Worm (Caenorhabditis elegans) whole organism, L4 larva: Measurements from ENCODE around the gene exc-15.

Source experiments
- ama-1 ChIP-seq: fragments of 150-350 bp; optimal IDR thresholded peaks from 2 replicates; lab custom pipeline; 2014; ENCODE audit warnings: inconsistent platforms, mixed read lengths
- attf-4 ChIP-seq: sonication (generic microtip); optimal IDR thresholded peaks from 3 replicates; lab custom pipeline; 2017; ENCODE audit warnings: missing biosample characterization, missing genetic modification characterization
- lir-3 ChIP-seq: sonication (generic microtip); optimal IDR thresholded peaks from 2 replicates; lab custom pipeline; 2016; ENCODE audit warnings: mild to moderate bottlenecking, missing genetic modification characterization, missing compliant biosample characterization
- mdl-1 ChIP-seq, 2 experiments: fragments of 150-350 bp in 1 of 2; sonication (generic microtip) in 1 of 2; optimal IDR thresholded peaks; 2 replicates each; lab custom pipeline; 2014 to 2017; ENCODE audit warnings: missing biosample characterization in 2 of 2, missing genetic modification characterization in 2 of 2
- mep-1 ChIP-seq: fragments of 150-350 bp; sonication (generic microtip); optimal IDR thresholded peaks from 3 replicates; lab custom pipeline; 2014; ENCODE audit warnings: missing biosample characterization, missing genetic modification characterization
- nhr-77 ChIP-seq: fragments of 150-350 bp; optimal IDR thresholded peaks from 2 replicates; lab custom pipeline; 2014; ENCODE audit warnings: missing biosample characterization, missing genetic modification characterization
- snpc-1.2 ChIP-seq: fragments of 200-800 bp; sonication (Bioruptor generic); IDR thresholded peaks from 2 replicates; pipeline ENCODE4 v1.3.6; 2022; ENCODE audit warnings: missing genetic modification reagents, missing genetic modification characterization, missing compliant biosample characterization
- zip-2 ChIP-seq: fragments of 150-350 bp; optimal IDR thresholded peaks from 2 replicates; lab custom pipeline; 2014; ENCODE audit warnings: missing biosample characterization, missing genetic modification characterization
- ztf-11 ChIP-seq: fragments of 150-350 bp; optimal IDR thresholded peaks from 2 replicates; lab custom pipeline; 2014; ENCODE audit warnings: missing biosample characterization, missing genetic modification characterization

- TF ChIP-seq mep-1 = no peak
- no peak for TF ChIP-seq lir-3
- TF ChIP-seq ama-1 (lab: Kevin White, UChicago) = no peak
- no peak for TF ChIP-seq snpc-1.2 (GFP tag; lab: Robert Waterston, UW)
- TF ChIP-seq attf-4 (tag; lab: Kevin White, UChicago) = no peak
- TF ChIP-seq mdl-1 (tag; optimal IDR thresholded peaks at IDR 0.05; lab: Kevin White, UChicago) = peak in 1 of 2 experiments; percentile 60
- no peak for TF ChIP-seq nhr-77 (tag; lab: Kevin White, UChicago)
- no peak for TF ChIP-seq zip-2 (tag; lab: Kevin White, UChicago)
- TF ChIP-seq ztf-11 (tag; lab: Kevin White, UChicago) = no peak
Observed at ce11 chrV:4524327-4524726, 41.1 kb downstream of the exc-15 start.
